Worm (Caenorhabditis elegans) whole organism, L4 larva: ENCODE data around the gene rpn-9.

Experiments
- R02D3.7 ChIP-seq: fragments of 150-350 bp; sonication (generic microtip); optimal IDR thresholded peaks from 3 replicates; lab custom pipeline; 2014; ENCODE audit warnings: missing biosample characterization, missing genetic modification characterization
- aha-1 ChIP-seq: fragments of 150-350 bp; peaks from one replicate; lab custom pipeline; 2014; ENCODE audit warnings: missing biosample characterization, missing genetic modification characterization
- ama-1 ChIP-seq: fragments of 150-350 bp; optimal IDR thresholded peaks from 2 replicates; lab custom pipeline; 2014; ENCODE audit warnings: inconsistent platforms, mixed read lengths
- ceh-32 ChIP-seq: sonication (generic microtip); optimal IDR thresholded peaks from 2 replicates; lab custom pipeline; 2016; ENCODE audit warnings: mild to moderate bottlenecking, missing genetic modification characterization, missing compliant biosample characterization; ENCODE audit not compliant: poor library complexity
- ceh-44 ChIP-seq: fragments of 200-800 bp; sonication (Bioruptor generic); IDR thresholded peaks from 2 replicates; pipeline ENCODE4 v1.3.6; 2022; ENCODE audit warnings: missing genetic modification reagents, missing genetic modification characterization, missing compliant biosample characterization
- ceh-62 ChIP-seq: sonication (generic microtip); optimal IDR thresholded peaks from 2 replicates; lab custom pipeline; 2017; ENCODE audit warnings: missing biosample characterization, missing genetic modification characterization
- ceh-82 ChIP-seq: sonication (generic microtip); optimal IDR thresholded peaks from 2 replicates; lab custom pipeline; 2017; ENCODE audit warnings: missing biosample characterization, missing genetic modification characterization
- ctbp-1 ChIP-seq: fragments of 200-800 bp; sonication (Bioruptor generic); IDR thresholded peaks from 2 replicates; pipeline ENCODE4 v1.3.6; 2022; ENCODE audit warnings: missing genetic modification reagents, missing genetic modification characterization, missing compliant biosample characterization
- daf-8 ChIP-seq: fragments of 200-800 bp; sonication (Bioruptor generic); IDR thresholded peaks from 2 replicates; pipeline ENCODE4 v1.3.6; 2022; ENCODE audit warnings: missing genetic modification characterization, missing compliant biosample characterization
- dmd-6 ChIP-seq: fragments of 200-800 bp; sonication (Bioruptor generic); IDR thresholded peaks from 2 replicates; pipeline ENCODE4 v1.3.6; 2022; ENCODE audit warnings: missing genetic modification reagents, missing genetic modification characterization, missing compliant biosample characterization
- dmd-8 ChIP-seq: fragments of 200-800 bp; sonication (Bioruptor generic); IDR thresholded peaks from 2 replicates; pipeline ENCODE4 v1.3.6; 2022; ENCODE audit warnings: missing genetic modification characterization, missing compliant biosample characterization
- egl-43 ChIP-seq: fragments of 200-800 bp; sonication (Bioruptor generic); IDR thresholded peaks from 2 replicates; pipeline ENCODE4 v1.3.6; 2022; ENCODE audit warnings: missing genetic modification reagents, missing genetic modification characterization, missing compliant biosample characterization
- fkh-10 ChIP-seq: fragments of 150-350 bp; optimal IDR thresholded peaks from 2 replicates; lab custom pipeline; 2014; ENCODE audit warnings: missing biosample characterization, missing genetic modification reagents, missing genetic modification characterization
- gei-8 ChIP-seq: fragments of 200-800 bp; sonication (Bioruptor generic); optimal IDR thresholded peaks from 2 replicates; lab custom pipeline; 2018; ENCODE audit warnings: mild to moderate bottlenecking, missing genetic modification characterization, missing compliant biosample characterization
- hlh-11 ChIP-seq: fragments of 200-800 bp; sonication (Bioruptor generic); optimal IDR thresholded peaks from 2 replicates; lab custom pipeline; 2018; ENCODE audit warnings: mild to moderate bottlenecking, missing genetic modification characterization, missing compliant biosample characterization
- hlh-30 ChIP-seq: sonication (generic microtip); optimal IDR thresholded peaks from 2 replicates; lab custom pipeline; 2017; ENCODE audit warnings: antibody characterized with exemption, mild to moderate bottlenecking, missing genetic modification characterization, missing compliant biosample characterization; ENCODE audit not compliant: insufficient read depth
- lin-15B ChIP-seq: fragments of 150-350 bp; sonication (generic microtip); optimal IDR thresholded peaks from 3 replicates; lab custom pipeline; 2014; ENCODE audit warnings: missing biosample characterization, missing genetic modification characterization
- madf-5 ChIP-seq, 2 experiments: fragments of 200-800 bp; sonication (Bioruptor generic); IDR thresholded peaks; 2 replicates each; pipeline ENCODE4 v1.3.6; 2022; ENCODE audit warnings: missing compliant biosample characterization in 2 of 2, missing genetic modification characterization in 2 of 2
- mdt-29 ChIP-seq: fragments of 200-800 bp; sonication (Bioruptor generic); IDR thresholded peaks from 2 replicates; pipeline ENCODE4 v1.3.6; 2022; ENCODE audit warnings: missing genetic modification reagents, missing genetic modification characterization, missing compliant biosample characterization
- mxl-2 ChIP-seq: fragments of 200-800 bp; sonication (Bioruptor generic); conservative IDR thresholded peaks from 2 replicates; pipeline ENCODE4 v1.3.6; 2022; ENCODE audit warnings: missing genetic modification reagents, missing genetic modification characterization, missing compliant biosample characterization
- nhr-102 ChIP-seq: sonication (generic microtip); optimal IDR thresholded peaks from 2 replicates; lab custom pipeline; 2016; ENCODE audit warnings: mild to moderate bottlenecking, missing genetic modification characterization, moderate library complexity, missing compliant biosample characterization
- nhr-25 ChIP-seq: sonication (generic microtip); optimal IDR thresholded peaks from 2 replicates; lab custom pipeline; 2017; ENCODE audit warnings: missing genetic modification characterization, mild to moderate bottlenecking, missing compliant biosample characterization, antibody characterized with exemption, moderate library complexity, borderline replicate concordance; ENCODE audit not compliant: insufficient read depth
- nhr-28 ChIP-seq: fragments of 150-350 bp; optimal IDR thresholded peaks from 2 replicates; lab custom pipeline; 2014; ENCODE audit warnings: missing biosample characterization, missing genetic modification characterization
- nhr-77 ChIP-seq: fragments of 150-350 bp; optimal IDR thresholded peaks from 2 replicates; lab custom pipeline; 2014; ENCODE audit warnings: missing biosample characterization, missing genetic modification characterization
- saeg-2 ChIP-seq: fragments of 200-800 bp; sonication (Bioruptor generic); IDR thresholded peaks from 2 replicates; pipeline ENCODE4 v1.3.6; 2022; ENCODE audit warnings: missing genetic modification reagents, missing genetic modification characterization, missing compliant biosample characterization
- sdz-12 ChIP-seq: fragments of 200-800 bp; sonication (Bioruptor generic); optimal IDR thresholded peaks from 2 replicates; lab custom pipeline; 2018; ENCODE audit warnings: mild to moderate bottlenecking, missing genetic modification characterization, missing compliant biosample characterization
- set-16 ChIP-seq: fragments of 200-800 bp; sonication (Bioruptor generic); IDR thresholded peaks from 2 replicates; pipeline ENCODE4 v1.3.6; 2022; ENCODE audit warnings: missing genetic modification reagents, missing genetic modification characterization, missing compliant biosample characterization
- skn-1 ChIP-seq: fragments of 150-350 bp; optimal IDR thresholded peaks from 2 replicates; lab custom pipeline; 2014; ENCODE audit warnings: missing biosample characterization, missing genetic modification characterization
- spr-1 ChIP-seq: sonication (generic microtip); optimal IDR thresholded peaks from 2 replicates; lab custom pipeline; 2016; ENCODE audit warnings: mild to moderate bottlenecking, missing genetic modification characterization, missing compliant biosample characterization
- spr-3 ChIP-seq: fragments of 200-800 bp; sonication (Bioruptor generic); optimal IDR thresholded peaks from 2 replicates; lab custom pipeline; 2018; ENCODE audit warnings: mild to moderate bottlenecking, missing genetic modification characterization, missing compliant biosample characterization
- unc-130 ChIP-seq: sonication (generic microtip); optimal IDR thresholded peaks from 2 replicates; lab custom pipeline; 2016; ENCODE audit warnings: missing genetic modification reagents, missing genetic modification characterization, missing compliant biosample characterization
- unc-62 ChIP-seq, 3 experiments: fragments of 150-350 bp in 1 of 3; sonication (generic microtip); optimal IDR thresholded peaks in 2 of 3; peaks in 1 of 3; 1 replicate in 1 of 3; 2 replicates in 2 of 3; lab custom pipeline; 2014 to 2017; ENCODE audit warnings: missing biosample characterization in 3 of 3, missing genetic modification characterization in 3 of 3, missing genetic modification reagents in 3 of 3, missing genotype in 1 of 3
- vab-7 ChIP-seq: fragments of 200-800 bp; sonication (Bioruptor generic); IDR thresholded peaks from 2 replicates; pipeline ENCODE4 v1.3.6; 2022; ENCODE audit warnings: missing genetic modification reagents, missing genetic modification characterization, missing compliant biosample characterization
- zag-1 ChIP-seq: fragments of 150-350 bp; optimal IDR thresholded peaks from 2 replicates; lab custom pipeline; 2014; ENCODE audit warnings: missing biosample characterization, missing genetic modification characterization
- zip-2 ChIP-seq: fragments of 150-350 bp; optimal IDR thresholded peaks from 2 replicates; lab custom pipeline; 2014; ENCODE audit warnings: missing biosample characterization, missing genetic modification characterization
- ztf-7 ChIP-seq: fragments of 150-350 bp; optimal IDR thresholded peaks from 2 replicates; lab custom pipeline; 2014; ENCODE audit warnings: missing biosample characterization, missing genetic modification characterization

Gene rpn-9

ce11 chrII:11270829-11271228, 32.1 kb upstream of the rpn-9 start:
- TF ChIP-seq ceh-44 (no peak), R02D3.7 (tag; lab: Kevin White, UChicago) (no peak), mxl-2 (GFP tag; lab: Robert Waterston, UW) (no peak), vab-7 (GFP tag; lab: Robert Waterston, UW) (no peak), set-16 (GFP tag; lab: Robert Waterston, UW) (peak; percentile 91), skn-1 (tag; lab: Kevin White, UChicago) (no peak)

ce11 chrII:11268822-11269221, 30.1 kb upstream of the rpn-9 start, which contains the start of gene cut-1:
TSS of gene cut-1 (plus strand) at chrII:11269122.
- TF ChIP-seq zip-2 (tag; lab: Kevin White, UChicago) (no peak), nhr-77 (tag; lab: Kevin White, UChicago) (no peak), sdz-12 (no peak), ctbp-1 (GFP tag; lab: Robert Waterston, UW) (no peak), lin-15B (tag; lab: Kevin White, UChicago) (no peak), nhr-28 (tag; lab: Kevin White, UChicago) (no peak), ceh-32 (tag; lab: Kevin White, UChicago) (no peak), spr-1 (no peak), ama-1 (no peak), nhr-102 (no peak), hlh-30 (tag; lab: Kevin White, UChicago) (no peak), unc-62 (GFP tag; optimal IDR thresholded peaks at IDR 0.05 in 1 of 2; lab: Kevin White, UChicago) (no peak), unc-62 (tag; optimal IDR thresholded peaks at IDR 0.05; lab: Kevin White, UChicago) (no peak), dmd-6 (GFP tag; lab: Robert Waterston, UW) (no peak), ceh-82 (tag; lab: Kevin White, UChicago) (no peak), ztf-7 (tag; lab: Kevin White, UChicago) (no peak), aha-1 (tag; lab: Kevin White, UChicago) (no peak)

ce11 chrII:11261173-11261572, 22.5 kb upstream of the rpn-9 start, which contains the start of gene T05B9.1:
TSS of gene T05B9.1 (minus strand) at chrII:11261192.
- TF ChIP-seq ceh-62 (tag; lab: Kevin White, UChicago) (no peak), daf-8 (GFP tag; lab: Robert Waterston, UW) (no peak), hlh-11 (no peak), zag-1 (tag; lab: Kevin White, UChicago) (no peak), unc-130 (GFP tag; lab: Kevin White, UChicago) (no peak), spr-3 (GFP tag; lab: Kevin White, UChicago) (no peak), gei-8 (GFP tag; lab: Kevin White, UChicago) (no peak), ceh-44 (no peak), ztf-7 (tag; lab: Kevin White, UChicago) (no peak), nhr-25 (tag; lab: Kevin White, UChicago) (no peak), nhr-77 (tag; lab: Kevin White, UChicago) (no peak), ceh-82 (tag; lab: Kevin White, UChicago) (no peak), mdt-29 (GFP tag; lab: Robert Waterston, UW) (no peak), sdz-12 (no peak), saeg-2 (GFP tag; lab: Robert Waterston, UW) (no peak), fkh-10 (GFP tag; lab: Kevin White, UChicago) (no peak), madf-5 (GFP tag; IDR thresholded peaks at IDR 0.05; lab: Robert Waterston, UW) (no peak)

- no peak for TF ChIP-seq hlh-11
- TF ChIP-seq egl-43 (GFP tag; lab: Robert Waterston, UW) = peak; percentile 33; the same call in 1 of the 2 replicates
- 0 out of 2 replicates have a peak, but pooled peaks have one; percentile 2 for TF ChIP-seq dmd-8 (GFP tag; lab: Robert Waterston, UW)
- TF ChIP-seq unc-130 (GFP tag; lab: Kevin White, UChicago) = peak; percentile 9
Measured at ce11 chrII:11259766-11260165, 21.0 kb upstream of the rpn-9 start.
